Worm (Caenorhabditis elegans) whole organism, L3 larva: ENCODE results near the gene F41E7.6.

Source experiments
- ama-1 ChIP-seq: fragments of 150-350 bp; optimal IDR thresholded peaks from 2 replicates; lab custom pipeline; 2018
- ceh-82 ChIP-seq: fragments of 150-350 bp; optimal IDR thresholded peaks from 2 replicates; lab custom pipeline; 2014; ENCODE audit warnings: missing biosample characterization, missing genetic modification characterization
- daf-12 ChIP-seq: fragments of 150-350 bp; optimal IDR thresholded peaks from 2 replicates; lab custom pipeline; 2014; ENCODE audit warnings: missing biosample characterization, missing genetic modification reagents, missing genetic modification characterization
- egl-27 ChIP-seq: sonication (generic microtip); optimal IDR thresholded peaks from 4 replicates; lab custom pipeline; 2017; ENCODE audit warnings: missing biosample characterization, missing genetic modification reagents, missing genetic modification characterization
- egl-5 ChIP-seq: fragments of 150-350 bp; optimal IDR thresholded peaks from 2 replicates; lab custom pipeline; 2017; ENCODE audit warnings: missing biosample characterization, missing genetic modification reagents, missing genetic modification characterization, inconsistent platforms
- elt-1 ChIP-seq: fragments of 150-350 bp; optimal IDR thresholded peaks from 2 replicates; lab custom pipeline; 2014; ENCODE audit warnings: missing biosample characterization, missing genetic modification characterization
- eor-1 ChIP-seq, 2 experiments: fragments of 150-350 bp; optimal IDR thresholded peaks; 2 replicates each; lab custom pipeline; 2014 to 2018; ENCODE audit warnings: missing biosample characterization in 2 of 2, missing genetic modification characterization in 2 of 2
- fkh-10 ChIP-seq: sonication (generic microtip); optimal IDR thresholded peaks from 2 replicates; lab custom pipeline; 2017; ENCODE audit warnings: missing biosample characterization, missing genetic modification reagents, missing genetic modification characterization
- hmg-11 ChIP-seq: sonication (generic microtip); optimal IDR thresholded peaks from 2 replicates; lab custom pipeline; 2016; ENCODE audit warnings: missing genetic modification characterization, missing compliant biosample characterization
- jun-1 ChIP-seq: fragments of 150-350 bp; optimal IDR thresholded peaks from 2 replicates; lab custom pipeline; 2014; ENCODE audit warnings: missing biosample characterization, missing genetic modification reagents, missing genetic modification characterization
- lin-15B ChIP-seq: fragments of 150-350 bp; optimal IDR thresholded peaks from 2 replicates; lab custom pipeline; 2014; ENCODE audit warnings: missing biosample characterization, missing genetic modification characterization
- lin-39 ChIP-seq: fragments of 150-350 bp; optimal IDR thresholded peaks from 2 replicates; lab custom pipeline; 2018; ENCODE audit warnings: missing biosample characterization, missing genetic modification reagents, missing genetic modification characterization
- mdl-1 ChIP-seq: fragments of 150-350 bp; optimal IDR thresholded peaks from 2 replicates; lab custom pipeline; 2014; ENCODE audit warnings: missing biosample characterization, missing genetic modification characterization
- mml-1 ChIP-seq: fragments of 150-350 bp; sonication (generic microtip); optimal IDR thresholded peaks from 3 replicates; lab custom pipeline; 2014; ENCODE audit warnings: missing biosample characterization, missing genetic modification characterization
- nfya-1 ChIP-seq: sonication (generic microtip); optimal IDR thresholded peaks from 2 replicates; lab custom pipeline; 2017; ENCODE audit warnings: missing genetic modification characterization, mild to moderate bottlenecking, missing compliant biosample characterization, antibody characterized with exemption, moderate library complexity; ENCODE audit not compliant: insufficient read depth
- nhr-11 ChIP-seq: fragments of 150-350 bp; optimal IDR thresholded peaks from 2 replicates; lab custom pipeline; 2014; ENCODE audit warnings: missing biosample characterization, missing genetic modification characterization
- nhr-12 ChIP-seq: fragments of 150-350 bp; optimal IDR thresholded peaks from 2 replicates; lab custom pipeline; 2014; ENCODE audit warnings: missing biosample characterization, missing genetic modification characterization
- nhr-23 ChIP-seq: fragments of 150-350 bp; optimal IDR thresholded peaks from 2 replicates; lab custom pipeline; 2014; ENCODE audit warnings: missing biosample characterization, missing genetic modification reagents, missing genetic modification characterization
- nhr-237 ChIP-seq: fragments of 150-350 bp; optimal IDR thresholded peaks from 2 replicates; lab custom pipeline; 2014; ENCODE audit warnings: missing biosample characterization, missing genetic modification characterization
- nhr-25 ChIP-seq: sonication (generic microtip); optimal IDR thresholded peaks from 2 replicates; lab custom pipeline; 2017; ENCODE audit warnings: missing biosample characterization, missing genetic modification characterization
- nhr-43 ChIP-seq: sonication (generic microtip); optimal IDR thresholded peaks from 2 replicates; lab custom pipeline; 2016; ENCODE audit warnings: mild to moderate bottlenecking, missing genetic modification characterization, missing compliant biosample characterization; ENCODE audit not compliant: poor library complexity, severe bottlenecking
- nhr-67 ChIP-seq: fragments of 150-350 bp; optimal IDR thresholded peaks from 2 replicates; lab custom pipeline; 2014; ENCODE audit warnings: missing biosample characterization, missing genetic modification characterization
- nhr-77 ChIP-seq: fragments of 150-350 bp; optimal IDR thresholded peaks from 2 replicates; lab custom pipeline; 2014; ENCODE audit warnings: missing biosample characterization, missing genetic modification characterization
- pqm-1 ChIP-seq: fragments of 150-350 bp; optimal IDR thresholded peaks from 2 replicates; lab custom pipeline; 2017; ENCODE audit warnings: missing biosample characterization, missing genetic modification characterization, inconsistent platforms
- sea-2 ChIP-seq: fragments of 150-350 bp; sonication (generic microtip); optimal IDR thresholded peaks from 4 replicates; lab custom pipeline; 2014; ENCODE audit warnings: missing biosample characterization, missing genetic modification reagents, missing genetic modification characterization
- skn-1 ChIP-seq: fragments of 150-350 bp; optimal IDR thresholded peaks from 2 replicates; lab custom pipeline; 2014; ENCODE audit warnings: missing biosample characterization, missing genetic modification characterization
- snpc-4 ChIP-seq: fragments of 150-350 bp; optimal IDR thresholded peaks from 2 replicates; lab custom pipeline; 2014; ENCODE audit warnings: missing biosample characterization, missing genetic modification characterization
- tbx-2 ChIP-seq: sonication (generic microtip); optimal IDR thresholded peaks from 2 replicates; lab custom pipeline; 2016; ENCODE audit warnings: mild to moderate bottlenecking, missing genetic modification characterization, missing compliant biosample characterization
- unc-62 ChIP-seq: fragments of 150-350 bp; sonication (generic microtip); optimal IDR thresholded peaks from 4 replicates; lab custom pipeline; 2014; ENCODE audit warnings: missing biosample characterization, missing genetic modification reagents, missing genetic modification characterization
- zag-1 ChIP-seq: fragments of 150-350 bp; optimal IDR thresholded peaks from 2 replicates; lab custom pipeline; 2014; ENCODE audit warnings: missing biosample characterization, missing genetic modification characterization
- ztf-4 ChIP-seq: fragments of 150-350 bp; optimal IDR thresholded peaks from 2 replicates; lab custom pipeline; 2014; ENCODE audit warnings: missing biosample characterization, missing genetic modification characterization

F41E7.6 gene

ce11 chrX:10302430-10302829 lies 7.8 kb downstream of the F41E7.6 start, which contains the start of gene fip-5:
Gene fip-5, plus strand, starts transcription at chrX:10302741.
- TF ChIP-seq nhr-237 (no peak), fkh-10 (GFP tag; lab: Kevin White, UChicago) (no peak), elt-1 (peak; percentile 51)

- TF ChIP-seq skn-1 (tag; lab: Kevin White, UChicago) (no peak), nhr-23 (tag; lab: Kevin White, UChicago) (peak; percentile 82), elt-1 (peak; percentile 91), nhr-25 (tag; lab: Kevin White, UChicago) (peak; percentile 71)
These were observed 8.3 kb downstream of the F41E7.6 start for ce11 chrX:10301920-10302319.

ce11 chrX:10297410-10297809 lies 12.9 kb downstream of the F41E7.6 start:
- TF ChIP-seq ceh-82 (tag; lab: Kevin White, UChicago) (no peak), sea-2 (no peak), elt-1 (no peak), nhr-43 (no peak), lin-39 (tag; lab: Kevin White, UChicago) (no peak), nhr-12 (no peak), nhr-11 (tag; lab: Kevin White, UChicago) (no peak), nhr-67 (no peak), pqm-1 (no peak), tbx-2 (tag; lab: Kevin White, UChicago) (no peak), unc-62 (GFP tag; lab: Kevin White, UChicago) (no peak), skn-1 (tag; lab: Kevin White, UChicago) (no peak), eor-1 (tag; optimal IDR thresholded peaks at IDR 0.05; lab: Kevin White, UChicago) (no peak), ztf-4 (tag; lab: Kevin White, UChicago) (no peak), nhr-77 (tag; lab: Kevin White, UChicago) (no peak), jun-1 (no peak), daf-12 (tag; lab: Kevin White, UChicago) (no peak), fkh-10 (GFP tag; lab: Kevin White, UChicago) (no peak)

DNA sequence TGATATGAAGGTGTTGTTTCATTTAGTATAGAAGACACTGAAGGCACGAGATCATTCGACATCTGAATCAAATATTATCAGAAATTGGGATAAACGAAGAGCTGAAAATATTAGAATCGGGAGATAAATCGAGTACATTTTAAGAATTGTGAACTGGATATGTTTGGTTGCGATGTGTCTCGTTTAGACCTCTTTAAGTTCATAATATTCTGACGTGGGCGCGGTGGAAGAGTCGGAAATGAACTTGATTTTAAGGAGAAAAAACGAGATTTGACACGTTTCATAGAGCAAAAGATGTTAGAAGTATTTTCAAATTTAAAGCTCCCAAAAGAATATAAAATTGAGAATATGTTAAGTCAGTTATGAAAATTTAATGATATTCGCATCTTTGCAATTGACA lies 24.6 kb downstream of the F41E7.6 start, which contains the start of gene npr-6:
Gene npr-6, minus strand, starts transcription at position 101 of the 400 bp plus-strand sequence.
- TF ChIP-seq sea-2 = no peak
- no peak for TF ChIP-seq pqm-1

ce11 chrX:10279299-10279698 lies 31.0 kb downstream of the F41E7.6 start, which contains the start of gene slc-9B.1:
Gene slc-9B.1, plus strand, starts transcription at chrX:10279599.
- TF ChIP-seq ama-1 (lab: Kevin White, UChicago) = no peak
- TF ChIP-seq mml-1 (tag; lab: Kevin White, UChicago) = no peak
- TF ChIP-seq hmg-11 = no peak
- TF ChIP-seq tbx-2 (tag; lab: Kevin White, UChicago) = no peak
- no peak for TF ChIP-seq lin-39 (tag; lab: Kevin White, UChicago)

- TF ChIP-seq egl-5 (tag; lab: Kevin White, UChicago) (no peak), mml-1 (tag; lab: Kevin White, UChicago) (no peak), nhr-43 (no peak), mdl-1 (tag; lab: Kevin White, UChicago) (no peak), lin-39 (tag; lab: Kevin White, UChicago) (no peak), lin-15B (tag; lab: Kevin White, UChicago) (no peak), egl-27 (no peak), unc-62 (GFP tag; lab: Kevin White, UChicago) (no peak), nfya-1 (tag; lab: Kevin White, UChicago) (no peak), fkh-10 (GFP tag; lab: Kevin White, UChicago) (no peak), sea-2 (no peak), snpc-4 (tag; lab: Kevin White, UChicago) (no peak), nhr-77 (tag; lab: Kevin White, UChicago) (no peak), nhr-25 (tag; lab: Kevin White, UChicago) (no peak), ceh-82 (tag; lab: Kevin White, UChicago) (no peak), nhr-23 (tag; lab: Kevin White, UChicago) (no peak), zag-1 (no peak), skn-1 (tag; lab: Kevin White, UChicago) (no peak)
- TF ChIP-seq, all 47 proteins: peak for 0
These were observed 33.1 kb downstream of the F41E7.6 start for ce11 chrX:10277118-10277517.
